Fruit fly (Drosophila melanogaster) S2 (cell line): Measurements from ENCODE around the gene CG4461.

Experiments used
- CG8478 ChIP-seq: fragments of >200 bp; optimal IDR thresholded peaks from 2 replicates; lab custom pipeline; 2018
- CTCF ChIP-seq, 2 experiments: fragments of >200 bp; optimal IDR thresholded peaks; 2 replicates each; lab custom pipeline; 2018

DNA sequence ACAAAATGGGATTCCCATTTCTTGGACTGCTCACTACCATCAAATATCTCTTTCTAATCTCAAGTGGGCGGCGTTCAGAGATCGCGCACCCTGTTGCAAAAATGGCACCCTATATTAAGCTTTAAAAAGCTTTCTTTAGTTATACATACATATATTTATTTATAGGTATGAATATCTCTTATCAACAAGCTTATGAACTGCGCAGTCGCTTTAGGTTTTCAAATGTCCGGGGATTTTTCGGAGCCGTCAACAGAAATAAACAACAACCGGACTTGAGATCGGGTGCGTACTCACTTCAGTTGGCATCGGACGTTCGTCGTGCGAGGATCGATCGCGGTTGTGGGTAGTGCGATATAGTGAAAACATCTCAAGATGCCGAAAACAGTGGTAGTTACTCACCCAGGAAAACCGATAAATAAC, 25.9 kb upstream of the CG4461 start, which contains the start of gene PGRP-LF:
- TF ChIP-seq CG8478, result no peak
- no peak for TF ChIP-seq CTCF (optimal IDR thresholded peaks at IDR 0.05; lab: Kevin White, UChicago)
